Worm (Caenorhabditis elegans): ENCODE measurements around the gene srd-59.

ce11 chrII:7217047-7217446, 11.6 kb downstream of the srd-59 start, which contains the start of gene E04F6.10:
- TF ChIP-seq lin-26 (GFP tag; IDR thresholded peaks at IDR 0.05) (no peak), ama-1 (optimal IDR thresholded peaks at IDR 0.05) (no peak), ama-1 (GFP tag; optimal IDR thresholded peaks at IDR 0.05) (no peak), pha-4 (tag; optimal IDR thresholded peaks at IDR 0.05) (no peak), unc-62 (GFP tag; optimal IDR thresholded peaks at IDR 0.05) (no peak)
